Worm (Caenorhabditis elegans) whole organism, L3 larva: Measurements from ENCODE around the gene D2021.4.

Experiments
- R02D3.7 ChIP-seq: fragments of 150-350 bp; optimal IDR thresholded peaks from 2 replicates; lab custom pipeline; 2014; ENCODE audit warnings: missing biosample characterization, missing genetic modification characterization
- aly-2 ChIP-seq: fragments of 150-350 bp; optimal IDR thresholded peaks from 2 replicates; lab custom pipeline; 2014; ENCODE audit warnings: missing biosample characterization, missing genetic modification characterization
- ama-1 ChIP-seq: fragments of 150-350 bp; optimal IDR thresholded peaks from 2 replicates; lab custom pipeline; 2018
- ceh-28 ChIP-seq: fragments of 150-350 bp; optimal IDR thresholded peaks from 2 replicates; lab custom pipeline; 2014; ENCODE audit warnings: missing biosample characterization, missing genetic modification reagents, missing genetic modification characterization
- egl-27 ChIP-seq: sonication (generic microtip); optimal IDR thresholded peaks from 4 replicates; lab custom pipeline; 2017; ENCODE audit warnings: missing biosample characterization, missing genetic modification reagents, missing genetic modification characterization
- egl-5 ChIP-seq: fragments of 150-350 bp; optimal IDR thresholded peaks from 2 replicates; lab custom pipeline; 2017; ENCODE audit warnings: missing biosample characterization, missing genetic modification reagents, missing genetic modification characterization, inconsistent platforms
- elt-2 ChIP-seq: sonication (generic microtip); optimal IDR thresholded peaks from 2 replicates; lab custom pipeline; 2016; ENCODE audit warnings: missing genetic modification reagents, mild to moderate bottlenecking, missing genetic modification characterization, missing compliant biosample characterization
- elt-3 ChIP-seq, 3 experiments: fragments of 150-350 bp in 1 of 3; sonication (generic microtip) in 2 of 3; optimal IDR thresholded peaks; 2 replicates in 2 of 3; 4 replicates in 1 of 3; lab custom pipeline; 2014 to 2017; ENCODE audit warnings: missing biosample characterization in 3 of 3, missing genetic modification characterization in 3 of 3
- fkh-10 ChIP-seq: sonication (generic microtip); optimal IDR thresholded peaks from 2 replicates; lab custom pipeline; 2017; ENCODE audit warnings: missing biosample characterization, missing genetic modification reagents, missing genetic modification characterization
- fkh-2 ChIP-seq: fragments of 150-350 bp; optimal IDR thresholded peaks from 2 replicates; lab custom pipeline; 2014; ENCODE audit warnings: missing biosample characterization, missing genetic modification reagents, missing genetic modification characterization
- fos-1 ChIP-seq: fragments of 150-350 bp; optimal IDR thresholded peaks from 2 replicates; lab custom pipeline; 2014; ENCODE audit warnings: missing biosample characterization, missing genetic modification characterization
- hmg-11 ChIP-seq: sonication (generic microtip); optimal IDR thresholded peaks from 2 replicates; lab custom pipeline; 2016; ENCODE audit warnings: missing genetic modification characterization, missing compliant biosample characterization
- jun-1 ChIP-seq: fragments of 150-350 bp; optimal IDR thresholded peaks from 2 replicates; lab custom pipeline; 2014; ENCODE audit warnings: missing biosample characterization, missing genetic modification reagents, missing genetic modification characterization
- lin-39 ChIP-seq: fragments of 150-350 bp; optimal IDR thresholded peaks from 2 replicates; lab custom pipeline; 2018; ENCODE audit warnings: missing biosample characterization, missing genetic modification reagents, missing genetic modification characterization
- lsy-12 ChIP-seq: sonication (generic microtip); optimal IDR thresholded peaks from 2 replicates; lab custom pipeline; 2016; ENCODE audit warnings: mild to moderate bottlenecking, missing genetic modification characterization, missing compliant biosample characterization
- mdl-1 ChIP-seq: fragments of 150-350 bp; optimal IDR thresholded peaks from 2 replicates; lab custom pipeline; 2014; ENCODE audit warnings: missing biosample characterization, missing genetic modification characterization
- mml-1 ChIP-seq: fragments of 150-350 bp; sonication (generic microtip); optimal IDR thresholded peaks from 3 replicates; lab custom pipeline; 2014; ENCODE audit warnings: missing biosample characterization, missing genetic modification characterization
- nfya-1 ChIP-seq: sonication (generic microtip); optimal IDR thresholded peaks from 2 replicates; lab custom pipeline; 2017; ENCODE audit warnings: missing genetic modification characterization, mild to moderate bottlenecking, missing compliant biosample characterization, antibody characterized with exemption, moderate library complexity; ENCODE audit not compliant: insufficient read depth
- nhr-11 ChIP-seq: fragments of 150-350 bp; optimal IDR thresholded peaks from 2 replicates; lab custom pipeline; 2014; ENCODE audit warnings: missing biosample characterization, missing genetic modification characterization
- nhr-23 ChIP-seq: fragments of 150-350 bp; optimal IDR thresholded peaks from 2 replicates; lab custom pipeline; 2014; ENCODE audit warnings: missing biosample characterization, missing genetic modification reagents, missing genetic modification characterization
- nhr-237 ChIP-seq: fragments of 150-350 bp; optimal IDR thresholded peaks from 2 replicates; lab custom pipeline; 2014; ENCODE audit warnings: missing biosample characterization, missing genetic modification characterization
- nhr-25 ChIP-seq: sonication (generic microtip); optimal IDR thresholded peaks from 2 replicates; lab custom pipeline; 2017; ENCODE audit warnings: missing biosample characterization, missing genetic modification characterization
- nhr-43 ChIP-seq: sonication (generic microtip); optimal IDR thresholded peaks from 2 replicates; lab custom pipeline; 2016; ENCODE audit warnings: mild to moderate bottlenecking, missing genetic modification characterization, missing compliant biosample characterization; ENCODE audit not compliant: poor library complexity, severe bottlenecking
- nhr-67 ChIP-seq: fragments of 150-350 bp; optimal IDR thresholded peaks from 2 replicates; lab custom pipeline; 2014; ENCODE audit warnings: missing biosample characterization, missing genetic modification characterization
- nhr-76 ChIP-seq: fragments of 150-350 bp; sonication (generic microtip); optimal IDR thresholded peaks from 5 replicates; lab custom pipeline; 2014; ENCODE audit warnings: missing biosample characterization, missing genetic modification characterization
- nhr-77 ChIP-seq: fragments of 150-350 bp; optimal IDR thresholded peaks from 2 replicates; lab custom pipeline; 2014; ENCODE audit warnings: missing biosample characterization, missing genetic modification characterization
- pha-4 ChIP-seq: fragments of 150-350 bp; optimal IDR thresholded peaks from 2 replicates; lab custom pipeline; 2014; ENCODE audit warnings: missing biosample characterization, missing genetic modification reagents, missing genetic modification characterization
- snpc-4 ChIP-seq: fragments of 150-350 bp; optimal IDR thresholded peaks from 2 replicates; lab custom pipeline; 2014; ENCODE audit warnings: missing biosample characterization, missing genetic modification characterization
- zag-1 ChIP-seq: fragments of 150-350 bp; optimal IDR thresholded peaks from 2 replicates; lab custom pipeline; 2014; ENCODE audit warnings: missing biosample characterization, missing genetic modification characterization
- ztf-11 ChIP-seq: fragments of 150-350 bp; optimal IDR thresholded peaks from 2 replicates; lab custom pipeline; 2014; ENCODE audit warnings: missing biosample characterization, missing genetic modification characterization
- ztf-4 ChIP-seq: fragments of 150-350 bp; optimal IDR thresholded peaks from 2 replicates; lab custom pipeline; 2014; ENCODE audit warnings: missing biosample characterization, missing genetic modification characterization

The D2021.4 gene

DNA sequence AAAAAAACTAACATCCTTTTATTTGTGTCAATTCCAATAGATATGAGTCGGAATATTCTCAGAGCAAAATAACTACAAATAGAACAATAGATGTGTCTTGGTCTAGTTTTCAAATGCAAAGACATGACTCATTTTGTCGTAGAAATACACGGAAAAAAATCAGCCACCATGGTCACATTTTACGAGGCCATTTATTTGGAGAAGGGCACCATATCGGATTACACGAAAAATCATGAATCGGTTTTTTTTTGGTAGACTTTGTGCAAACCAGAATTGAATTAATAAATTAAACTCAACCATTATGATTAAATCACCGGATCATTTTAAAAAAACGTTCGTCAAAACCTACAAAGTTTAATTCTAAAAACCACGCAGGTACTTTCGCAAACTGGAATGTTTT, 28.5 kb downstream of the D2021.4 start, which contains the start of gene H03E18.2:
TSS of gene H03E18.2 (minus strand) at position 101 of the 400 bp plus-strand sequence.
- TF ChIP-seq fkh-10 (GFP tag; lab: Kevin White, UChicago) = no peak
- TF ChIP-seq ztf-4 (tag; lab: Kevin White, UChicago) = no peak
- no peak for TF ChIP-seq snpc-4 (tag; lab: Kevin White, UChicago)
- no peak for TF ChIP-seq egl-5 (tag; lab: Kevin White, UChicago)
- no peak for TF ChIP-seq nhr-77 (tag; lab: Kevin White, UChicago)
- no peak for TF ChIP-seq nhr-67 (tag; lab: Kevin White, UChicago)
- TF ChIP-seq fkh-2 (tag; lab: Kevin White, UChicago) = no peak
- no peak for TF ChIP-seq fos-1
- TF ChIP-seq zag-1 = no peak
- no peak for TF ChIP-seq elt-3 (tag; optimal IDR thresholded peaks at IDR 0.05; lab: Kevin White, UChicago)
- TF ChIP-seq jun-1 (tag; lab: Kevin White, UChicago) = no peak
- TF ChIP-seq lsy-12 (tag; lab: Kevin White, UChicago) = no peak
- TF ChIP-seq mml-1 (tag; lab: Kevin White, UChicago) = no peak
- TF ChIP-seq nhr-76 (tag; lab: Kevin White, UChicago) = no peak
- TF ChIP-seq R02D3.7 (tag; lab: Kevin White, UChicago) = no peak
- TF ChIP-seq nfya-1 (tag; lab: Kevin White, UChicago) = no peak
- no peak for TF ChIP-seq nhr-23 (tag; lab: Kevin White, UChicago)
- TF ChIP-seq hmg-11 = no peak
- no peak for TF ChIP-seq aly-2 (tag; lab: Kevin White, UChicago)
- no peak for TF ChIP-seq pha-4
- TF ChIP-seq, all 47 proteins: peak for 0

DNA sequence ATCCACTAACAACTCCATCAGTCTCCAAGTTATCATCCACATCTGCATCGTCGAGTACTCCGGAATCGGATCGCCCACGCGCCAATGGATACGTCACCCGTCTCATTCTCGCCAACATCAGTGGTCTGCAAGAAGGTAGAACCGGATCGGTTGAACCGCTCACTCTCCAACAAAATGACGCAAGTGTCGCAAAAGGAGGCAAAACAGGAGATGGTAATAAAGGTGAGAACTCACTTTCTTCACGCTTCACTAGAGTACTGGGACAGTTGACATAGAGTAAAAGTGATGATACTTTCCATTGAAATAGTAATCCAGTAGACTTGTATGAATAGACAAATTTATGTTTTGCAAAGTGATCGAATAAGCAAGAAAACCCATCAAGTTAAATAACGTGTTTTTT, 39.8 kb downstream of the D2021.4 start:
- no peak for TF ChIP-seq ztf-11 (tag; lab: Kevin White, UChicago)
- TF ChIP-seq nhr-43 = no peak
- no peak for TF ChIP-seq ama-1 (lab: Kevin White, UChicago)
- TF ChIP-seq nhr-11 (tag; lab: Kevin White, UChicago) = no peak
- TF ChIP-seq fos-1 = no peak
- TF ChIP-seq zag-1 = no peak
- TF ChIP-seq ztf-4 (tag; lab: Kevin White, UChicago) = no peak
- TF ChIP-seq elt-2 (tag; lab: Kevin White, UChicago) = no peak
- TF ChIP-seq lin-39 = no peak
- TF ChIP-seq nhr-67 (tag; lab: Kevin White, UChicago) = no peak
- TF ChIP-seq nhr-237 (tag; lab: Kevin White, UChicago) = no peak
- no peak for TF ChIP-seq egl-5 (tag; lab: Kevin White, UChicago)
- no peak for TF ChIP-seq hmg-11
- TF ChIP-seq snpc-4 (tag; lab: Kevin White, UChicago) = no peak
- no peak for TF ChIP-seq R02D3.7 (tag; lab: Kevin White, UChicago)
- TF ChIP-seq jun-1 (tag; lab: Kevin White, UChicago) = no peak
- TF ChIP-seq ceh-28 = no peak
- no peak for TF ChIP-seq elt-3 (tag; optimal IDR thresholded peaks at IDR 0.05; lab: Kevin White, UChicago)
- no peak for TF ChIP-seq mml-1 (tag; lab: Kevin White, UChicago)

DNA sequence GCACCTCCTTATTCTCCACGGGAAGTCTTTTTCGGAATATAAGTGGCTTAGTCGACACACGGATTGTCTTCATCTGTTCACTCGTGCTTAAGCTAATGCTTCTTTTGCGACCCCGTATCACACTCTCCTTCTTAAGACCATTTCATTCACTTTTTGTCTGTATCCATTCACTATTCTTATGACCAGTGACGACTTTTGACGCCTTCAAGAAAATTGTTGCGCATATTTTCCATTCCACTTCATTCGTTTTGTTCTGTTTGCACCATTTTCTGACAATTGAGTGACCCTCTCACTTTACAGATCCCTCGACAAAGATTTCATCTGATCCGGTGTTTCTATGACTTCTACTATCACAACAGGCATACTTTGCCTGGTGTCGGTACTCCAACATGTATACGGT, 41.3 kb downstream of the D2021.4 start, which contains the start of gene H03E18.1:
TSS of gene H03E18.1 (plus strand) at position 301 of the 400 bp plus-strand sequence.
- no peak for TF ChIP-seq ceh-28

DNA sequence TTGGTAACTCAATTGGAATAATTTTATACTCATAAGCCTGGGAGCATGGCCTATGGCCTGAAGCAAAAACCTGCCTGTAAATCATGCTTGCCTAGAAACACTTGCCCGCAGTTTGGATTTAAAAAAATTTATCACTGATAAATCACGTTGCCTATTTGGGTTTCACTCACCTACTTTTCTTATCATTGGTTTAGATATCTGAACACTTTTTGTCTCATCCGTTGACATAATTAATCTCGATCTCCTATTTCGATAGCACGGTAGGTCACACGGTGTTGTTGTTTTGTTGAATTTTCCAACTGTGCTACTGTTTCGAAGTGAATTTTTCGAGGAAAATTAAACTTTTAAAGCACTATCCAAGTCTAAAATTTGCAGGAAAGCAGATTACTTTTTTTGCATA, 41.8 kb downstream of the D2021.4 start:
- TF ChIP-seq mdl-1 (tag; lab: Kevin White, UChicago) (no peak), nhr-23 (tag; lab: Kevin White, UChicago) (peak; percentile 76)

DNA sequence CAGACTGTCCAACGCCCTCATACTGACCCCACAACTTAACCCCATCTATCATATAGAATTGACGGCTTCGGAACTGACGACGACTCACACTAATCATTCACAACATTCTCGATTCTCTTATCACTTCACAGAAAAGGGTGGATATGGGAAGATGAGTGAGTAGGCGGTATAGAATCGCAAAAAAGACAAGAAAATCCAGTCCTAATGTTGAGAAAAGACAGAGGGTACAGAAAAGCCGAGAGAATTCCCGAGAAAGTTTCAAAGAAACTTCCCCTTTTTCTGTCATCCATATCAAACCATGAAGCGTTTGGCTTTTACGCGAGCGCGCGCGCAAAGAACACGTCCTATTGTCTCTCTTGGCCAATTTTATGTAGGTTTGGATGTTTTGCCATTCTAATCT, 44.7 kb downstream of the D2021.4 start:
- TF ChIP-seq aly-2 (tag; lab: Kevin White, UChicago) = no peak
- TF ChIP-seq mml-1 (tag; lab: Kevin White, UChicago) = no peak
- no peak for TF ChIP-seq nhr-77 (tag; lab: Kevin White, UChicago)
- no peak for TF ChIP-seq lin-39
- TF ChIP-seq zag-1 = no peak
- no peak for TF ChIP-seq fos-1
- TF ChIP-seq elt-3 (tag; optimal IDR thresholded peaks at IDR 0.05; lab: Kevin White, UChicago) = no peak
- no peak for TF ChIP-seq ceh-28
- no peak for TF ChIP-seq lsy-12 (tag; lab: Kevin White, UChicago)
- TF ChIP-seq egl-27 (tag; lab: Kevin White, UChicago) = no peak
- peak; percentile 71 for TF ChIP-seq nhr-23 (tag; lab: Kevin White, UChicago)
- TF ChIP-seq nhr-25 (tag; lab: Kevin White, UChicago) = peak; percentile 15
- peak; percentile 60 for TF ChIP-seq nhr-43
